Fruit fly (Drosophila melanogaster) whole organism, prepupa: ENCODE data around the gene CG14234.

ENCODE experiments used
- Blimp-1 ChIP-seq: fragments of 200-800 bp; sonication (Bioruptor generic); optimal IDR thresholded peaks from 3 replicates; lab custom pipeline; 2017; ENCODE audit warnings: missing biosample characterization, missing genetic modification characterization, mild to moderate bottlenecking, moderate library complexity, missing genetic modification reagents
- CG10631 ChIP-seq: fragments of 200-800 bp; sonication (Bioruptor generic); optimal IDR thresholded peaks from 2 replicates; lab custom pipeline; 2016; ENCODE audit warnings: missing biosample characterization, missing genetic modification characterization
- CG10669 ChIP-seq: fragments of 200-800 bp; sonication (Bioruptor generic); optimal IDR thresholded peaks from 3 replicates; lab custom pipeline; 2018; ENCODE audit warnings: missing biosample characterization, mild to moderate bottlenecking, missing genetic modification characterization, moderate library complexity
- CG11294 ChIP-seq: fragments of 200-800 bp; sonication (Bioruptor generic); IDR thresholded peaks from 2 replicates; pipeline ENCODE4 v1.3.6; 2022; ENCODE audit warnings: missing biosample characterization, missing genetic modification characterization
- CG11762 ChIP-seq: fragments of 200-800 bp; sonication (Bioruptor generic); optimal IDR thresholded peaks from 3 replicates; lab custom pipeline; 2016; ENCODE audit warnings: missing biosample characterization, missing genetic modification characterization; ENCODE audit not compliant: insufficient read depth
- CG11902 ChIP-seq: fragments of 200-800 bp; sonication (Bioruptor generic); optimal IDR thresholded peaks from 3 replicates; lab custom pipeline; 2016; ENCODE audit warnings: missing biosample characterization, missing genetic modification characterization
- CG15336 ChIP-seq: fragments of 200-800 bp; sonication (Bioruptor generic); IDR thresholded peaks from 2 replicates; pipeline ENCODE4 v1.3.6; 2022; ENCODE audit warnings: missing biosample characterization, missing genetic modification characterization
- CG16779 ChIP-seq: fragments of 200-800 bp; sonication (Bioruptor generic); optimal IDR thresholded peaks from 3 replicates; lab custom pipeline; 2017; ENCODE audit warnings: missing biosample characterization, mild to moderate bottlenecking, missing genetic modification characterization
- CG3032 ChIP-seq: fragments of 200-800 bp; optimal IDR thresholded peaks from 2 replicates; lab custom pipeline; 2019; ENCODE audit warnings: missing biosample characterization, mild to moderate bottlenecking, missing genetic modification characterization, moderate library complexity
- CG31627 ChIP-seq: fragments of 200-800 bp; sonication (Bioruptor generic); optimal IDR thresholded peaks from 3 replicates; lab custom pipeline; 2016; ENCODE audit warnings: missing biosample characterization, missing genetic modification characterization
- CG3919 ChIP-seq: fragments of 200-800 bp; sonication (Bioruptor generic); optimal IDR thresholded peaks from 3 replicates; lab custom pipeline; 2016; ENCODE audit warnings: missing biosample characterization, missing genetic modification characterization
- CG4318 ChIP-seq: fragments of 200-800 bp; sonication (Bioruptor generic); optimal IDR thresholded peaks from 3 replicates; lab custom pipeline; 2017; ENCODE audit warnings: missing biosample characterization, mild to moderate bottlenecking, missing genetic modification characterization
- CG6163 ChIP-seq: fragments of 200-800 bp; sonication (Bioruptor generic); IDR thresholded peaks from 3 replicates; pipeline ENCODE4 v1.3.6; 2022; ENCODE audit warnings: missing biosample characterization, missing genetic modification characterization
- CG6276 ChIP-seq: fragments of 200-800 bp; sonication (Bioruptor generic); optimal IDR thresholded peaks from 2 replicates; lab custom pipeline; 2017; ENCODE audit warnings: missing biosample characterization, mild to moderate bottlenecking, missing genetic modification characterization
- CG6854 ChIP-seq: fragments of 200-800 bp; sonication (Bioruptor generic); optimal IDR thresholded peaks from 2 replicates; lab custom pipeline; 2017; ENCODE audit warnings: missing biosample characterization, mild to moderate bottlenecking, missing genetic modification characterization
- CG8119 ChIP-seq: fragments of 200-800 bp; sonication (Bioruptor generic); IDR thresholded peaks from 3 replicates; pipeline ENCODE4 v1.3.6; 2022; ENCODE audit warnings: missing biosample characterization, missing genetic modification characterization
- CG8319 ChIP-seq: fragments of 200-800 bp; sonication (Bioruptor generic); optimal IDR thresholded peaks from 3 replicates; lab custom pipeline; 2016; ENCODE audit warnings: missing biosample characterization, missing genetic modification characterization
- CG8632 ChIP-seq: fragments of 200-800 bp; sonication (Bioruptor generic); optimal IDR thresholded peaks from 3 replicates; lab custom pipeline; 2016; ENCODE audit warnings: missing biosample characterization, missing genetic modification characterization
- CG9139 ChIP-seq: fragments of 200-800 bp; sonication (Bioruptor generic); optimal IDR thresholded peaks from 3 replicates; lab custom pipeline; 2017; ENCODE audit warnings: missing biosample characterization, mild to moderate bottlenecking, missing genetic modification characterization
- Eip78C ChIP-seq: fragments of 200-800 bp; sonication (Bioruptor generic); peaks from one replicate; lab custom pipeline; 2016; ENCODE audit warnings: missing biosample characterization, missing genetic modification characterization
- Eip93F ChIP-seq: fragments of 200-800 bp; sonication (Bioruptor generic); optimal IDR thresholded peaks from 2 replicates; lab custom pipeline; 2016; ENCODE audit warnings: missing biosample characterization, mild to moderate bottlenecking, missing genetic modification characterization
- Ets96B ChIP-seq: fragments of 200-800 bp; optimal IDR thresholded peaks from 2 replicates; lab custom pipeline; 2019; ENCODE audit warnings: missing biosample characterization, mild to moderate bottlenecking, missing genetic modification characterization, moderate library complexity
- Hr38 ChIP-seq: sonication (Bioruptor generic); optimal IDR thresholded peaks from 2 replicates; lab custom pipeline; 2016; ENCODE audit warnings: missing biosample characterization, missing genetic modification characterization
- Hr39 ChIP-seq: fragments of 200-800 bp; sonication (Bioruptor generic); optimal IDR thresholded peaks from 2 replicates; lab custom pipeline; 2016; ENCODE audit warnings: missing biosample characterization, missing genetic modification characterization
- Hr4 ChIP-seq: fragments of 200-800 bp; sonication (Bioruptor generic); optimal IDR thresholded peaks from 3 replicates; lab custom pipeline; 2016; ENCODE audit warnings: missing biosample characterization, missing genetic modification characterization
- Lpt ChIP-seq: fragments of 200-800 bp; sonication (Bioruptor generic); optimal IDR thresholded peaks from 3 replicates; lab custom pipeline; 2016; ENCODE audit warnings: missing biosample characterization, missing genetic modification characterization
- Met ChIP-seq: fragments of 200-800 bp; sonication (Bioruptor generic); optimal IDR thresholded peaks from 3 replicates; lab custom pipeline; 2016; ENCODE audit warnings: missing biosample characterization, missing genetic modification characterization
- OdsH ChIP-seq: fragments of 200-800 bp; sonication (Bioruptor generic); optimal IDR thresholded peaks from 3 replicates; lab custom pipeline; 2016; ENCODE audit warnings: missing biosample characterization, missing genetic modification characterization
- Smox ChIP-seq: fragments of 200-800 bp; sonication (Bioruptor generic); optimal IDR thresholded peaks from 3 replicates; lab custom pipeline; 2016; ENCODE audit warnings: missing biosample characterization, missing genetic modification characterization
- Sox102F ChIP-seq: fragments of 200-800 bp; sonication (Bioruptor generic); optimal IDR thresholded peaks from 2 replicates; lab custom pipeline; 2016; ENCODE audit warnings: missing biosample characterization, mild to moderate bottlenecking, missing genetic modification characterization
- Sox15 ChIP-seq: fragments of 200-800 bp; sonication (Bioruptor generic); optimal IDR thresholded peaks from 3 replicates; lab custom pipeline; 2016; ENCODE audit warnings: missing biosample characterization, missing genetic modification characterization
- achi ChIP-seq: fragments of 200-800 bp; sonication (Bioruptor generic); optimal IDR thresholded peaks from 3 replicates; lab custom pipeline; 2016; ENCODE audit warnings: missing biosample characterization, missing genetic modification characterization
- acj6 ChIP-seq: fragments of 200-800 bp; sonication (Bioruptor generic); optimal IDR thresholded peaks from 3 replicates; lab custom pipeline; 2016; ENCODE audit warnings: missing biosample characterization, missing genetic modification characterization
- cyc ChIP-seq: fragments of 200-800 bp; sonication (Bioruptor generic); optimal IDR thresholded peaks from 3 replicates; lab custom pipeline; 2016; ENCODE audit warnings: missing biosample characterization, missing genetic modification characterization
- dac ChIP-seq: fragments of 200-800 bp; sonication (Bioruptor generic); optimal IDR thresholded peaks from 2 replicates; lab custom pipeline; 2017; ENCODE audit warnings: missing biosample characterization, mild to moderate bottlenecking, missing genetic modification characterization
- dsx ChIP-seq: fragments of 200-800 bp; optimal IDR thresholded peaks from 3 replicates; lab custom pipeline; 2019; ENCODE audit warnings: missing biosample characterization, mild to moderate bottlenecking, missing genetic modification characterization, moderate library complexity; ENCODE audit not compliant: poor library complexity, severe bottlenecking
- eg ChIP-seq: fragments of 200-800 bp; sonication (Bioruptor generic); IDR thresholded peaks from 3 replicates; pipeline ENCODE4 v1.3.6; 2022; ENCODE audit warnings: missing biosample characterization, missing genetic modification characterization
- fd59A ChIP-seq: fragments of 200-800 bp; sonication (Bioruptor generic); optimal IDR thresholded peaks from 2 replicates; lab custom pipeline; 2017; ENCODE audit warnings: missing biosample characterization, mild to moderate bottlenecking, missing genetic modification characterization, missing genetic modification reagents
- fd85E ChIP-seq: fragments of 200-800 bp; sonication (Bioruptor generic); optimal IDR thresholded peaks from 3 replicates; lab custom pipeline; 2016; ENCODE audit warnings: missing biosample characterization, missing genetic modification characterization
- fkh ChIP-seq: fragments of 200-800 bp; sonication (Bioruptor generic); optimal IDR thresholded peaks from 3 replicates; lab custom pipeline; 2017; ENCODE audit warnings: missing biosample characterization, mild to moderate bottlenecking, missing genetic modification characterization, moderate library complexity
- net ChIP-seq: fragments of 200-800 bp; sonication (Bioruptor generic); optimal IDR thresholded peaks from 3 replicates; lab custom pipeline; 2016; ENCODE audit warnings: missing biosample characterization, missing genetic modification characterization
- pdm3 ChIP-seq: fragments of 200-800 bp; sonication (Bioruptor generic); optimal IDR thresholded peaks from 3 replicates; lab custom pipeline; 2016; ENCODE audit warnings: missing biosample characterization, missing genetic modification characterization
- salr ChIP-seq, 2 experiments: fragments of 200-800 bp; sonication (Bioruptor generic); optimal IDR thresholded peaks; 3 replicates each; lab custom pipeline; 2016 to 2018; ENCODE audit warnings: missing biosample characterization in 2 of 2, missing genetic modification characterization in 2 of 2, mild to moderate bottlenecking in 1 of 2
- ss ChIP-seq, 2 experiments: fragments of 200-800 bp; sonication (Bioruptor generic); optimal IDR thresholded peaks; 2 replicates in 1 of 2; 3 replicates in 1 of 2; lab custom pipeline; 2017 to 2018; ENCODE audit warnings: mild to moderate bottlenecking in 2 of 2, missing biosample characterization in 2 of 2, missing genetic modification characterization in 2 of 2, moderate library complexity in 1 of 2
- svp ChIP-seq: fragments of 200-800 bp; sonication (Bioruptor generic); peaks from one replicate; lab custom pipeline; 2016; ENCODE audit warnings: missing biosample characterization, missing genetic modification characterization
- topi ChIP-seq: fragments of 200-800 bp; sonication (Bioruptor generic); optimal IDR thresholded peaks from 3 replicates; lab custom pipeline; 2016; ENCODE audit warnings: missing biosample characterization, missing genetic modification characterization
- vri ChIP-seq: fragments of 200-800 bp; sonication (Bioruptor generic); optimal IDR thresholded peaks from 3 replicates; lab custom pipeline; 2016; ENCODE audit warnings: missing biosample characterization, mild to moderate bottlenecking, missing genetic modification characterization

Gene CG14234

DNA sequence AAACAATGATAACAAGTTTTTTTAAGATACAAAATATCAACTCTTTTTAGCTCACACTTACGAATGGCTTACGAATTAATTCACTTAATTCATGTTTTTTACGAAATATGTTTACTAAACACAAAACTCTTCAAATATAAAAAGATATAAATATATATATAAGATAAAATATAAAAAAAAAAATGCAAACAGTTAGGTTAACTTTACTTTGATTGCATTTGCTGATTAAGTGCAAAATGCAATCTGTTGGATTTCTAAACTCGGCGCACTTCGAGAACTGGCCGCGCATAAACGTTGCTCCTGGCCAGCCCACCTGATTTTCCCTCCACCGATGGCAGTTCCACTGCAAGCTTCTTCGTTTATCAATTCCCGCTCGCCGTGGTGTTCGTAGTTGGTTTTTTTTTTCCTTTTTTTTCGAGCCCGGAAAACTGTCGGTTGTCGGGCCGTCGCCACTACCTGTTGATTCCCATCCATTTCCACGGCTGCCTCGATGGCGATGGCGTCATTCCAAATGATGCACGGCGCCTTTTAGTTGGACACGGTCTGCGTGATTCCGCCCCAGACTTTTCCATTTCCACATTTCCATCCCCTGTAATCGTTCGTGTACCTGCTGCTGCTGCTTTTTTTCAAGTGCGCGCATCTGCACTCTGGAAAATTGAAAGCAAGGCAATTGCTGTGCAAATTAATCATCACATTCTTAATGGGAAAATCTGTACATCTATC lies 30.3 kb downstream of the CG14234 start:
- TF ChIP-seq CG4318 (GFP tag; lab: Kevin White, UChicago), result no peak
- TF ChIP-seq CG6163, result no peak
- TF ChIP-seq CG8632 (GFP tag; lab: Kevin White, UChicago), result no peak
- no peak for TF ChIP-seq CG8319 (GFP tag; lab: Kevin White, UChicago)
- no peak for TF ChIP-seq CG11294

DNA sequence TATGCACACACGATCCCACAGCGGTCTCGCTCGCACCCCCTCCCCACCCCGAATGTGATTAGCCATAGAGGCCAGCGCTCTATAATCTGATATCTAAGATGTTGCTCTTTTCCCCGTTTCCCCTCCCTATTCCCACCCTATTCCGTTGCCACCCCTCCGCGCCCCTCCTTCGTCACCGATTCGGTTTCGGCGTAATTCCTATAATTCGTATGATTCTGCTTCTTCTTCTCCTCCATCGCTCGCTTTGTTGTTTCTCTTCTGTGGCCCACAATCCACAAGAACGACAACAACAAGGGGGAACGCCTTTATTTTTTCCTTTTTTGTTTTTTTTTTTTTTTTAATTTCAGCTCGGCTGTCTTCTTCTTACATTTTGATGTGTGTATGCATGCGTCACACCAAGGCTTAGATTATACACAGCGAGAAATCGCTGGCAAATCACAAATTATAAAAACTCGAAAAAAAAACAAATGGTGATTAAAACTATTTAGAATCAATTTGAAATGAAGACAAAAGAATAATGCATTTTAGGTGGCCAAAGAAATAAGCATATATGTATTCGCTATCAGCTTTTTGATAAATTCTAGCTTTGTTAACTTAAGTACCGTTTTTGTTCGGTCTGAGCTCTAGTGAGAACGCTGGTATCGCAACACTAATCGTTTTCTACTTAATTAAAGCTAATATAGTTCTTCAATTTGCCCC lies 34.6 kb downstream of the CG14234 start:
- TF ChIP-seq fkh (no peak), CG8119 (GFP tag; lab: Robert Waterston, UW) (0 out of 3 replicates have a peak, but pooled peaks have one; percentile 15), CG11902 (GFP tag; lab: Kevin White, UChicago) (no peak), net (GFP tag; lab: Kevin White, UChicago) (peak; percentile 31), CG3919 (GFP tag; lab: Kevin White, UChicago) (peak; percentile 62), CG6276 (no peak), dac (GFP tag; lab: Kevin White, UChicago) (no peak), Hr38 (GFP tag; lab: Kevin White, UChicago) (no peak), eg (GFP tag; lab: Robert Waterston, UW) (peak; percentile 38; the same call in 1 of the 3 replicates), CG11294 (no peak), OdsH (GFP tag; lab: Kevin White, UChicago) (peak; percentile 49), CG6854 (no peak), CG15336 (GFP tag; lab: Robert Waterston, UW) (no peak; the same call in 1 of the 2 replicates), CG4318 (GFP tag; lab: Kevin White, UChicago) (no peak), fd59A (GFP tag; lab: Kevin White, UChicago) (peak; percentile 28), pdm3 (GFP tag; lab: Kevin White, UChicago) (peak; percentile 46), dsx (GFP tag; lab: Kevin White, UChicago) (peak; percentile 37), vri (GFP tag; lab: Kevin White, UChicago) (peak; percentile 46), cyc (GFP tag; lab: Kevin White, UChicago) (peak; percentile 57), CG9139 (peak; percentile 33), Hr4 (GFP tag; lab: Kevin White, UChicago) (peak; percentile 11), achi (peak; percentile 34), Hr39 (GFP tag; lab: Kevin White, UChicago) (peak; percentile 68), Smox (GFP tag; lab: Kevin White, UChicago) (peak; percentile 55), fd85E (no peak), Eip78C (GFP tag; lab: Kevin White, UChicago) (peak; percentile 82), Blimp-1 (GFP tag; lab: Kevin White, UChicago) (no peak), salr (GFP tag; optimal IDR thresholded peaks at IDR 0.05; lab: Kevin White, UChicago) (peak in 1 of 2 experiments; percentile 17), CG10669 (GFP tag; lab: Kevin White, UChicago) (peak; percentile 56), CG16779 (tag; lab: Kevin White, UChicago) (no peak), CG31627 (GFP tag; lab: Kevin White, UChicago) (peak; percentile 37), CG3032 (peak; percentile 45), Lpt (GFP tag; lab: Kevin White, UChicago) (no peak), Sox15 (peak; percentile 17), CG11762 (no peak), svp (GFP tag; lab: Kevin White, UChicago) (peak; percentile 73), topi (GFP tag; lab: Kevin White, UChicago) (peak; percentile 71), Met (peak; percentile 74), Sox102F (GFP tag; lab: Kevin White, UChicago) (peak; percentile 50), ss (GFP tag; optimal IDR thresholded peaks at IDR 0.05; lab: Kevin White, UChicago) (peak; percentile 23 to 40), CG10631 (GFP tag; lab: Kevin White, UChicago) (peak; percentile 51), Eip93F (GFP tag; lab: Kevin White, UChicago) (no peak), acj6 (peak; percentile 32), CG8632 (GFP tag; lab: Kevin White, UChicago) (peak; percentile 28), Ets96B (tag; lab: Kevin White, UChicago) (peak; percentile 30)
